Worm (Caenorhabditis elegans) whole organism, L2 larva: ENCODE data around the gene T08G2.2.

Source experiments
- aly-2 ChIP-seq: fragments of 150-350 bp; optimal IDR thresholded peaks from 2 replicates; lab custom pipeline; 2014; ENCODE audit warnings: missing biosample characterization, missing genetic modification characterization
- ama-1 ChIP-seq: fragments of 150-350 bp; optimal IDR thresholded peaks from 2 replicates; lab custom pipeline; 2018; ENCODE audit warnings: inconsistent platforms
- blmp-1 ChIP-seq: sonication (generic microtip); optimal IDR thresholded peaks from 2 replicates; lab custom pipeline; 2017; ENCODE audit warnings: missing genetic modification characterization, mild to moderate bottlenecking, missing compliant biosample characterization, antibody characterized with exemption, moderate library complexity; ENCODE audit not compliant: insufficient read depth
- elt-3 ChIP-seq: sonication (generic microtip); optimal IDR thresholded peaks from 2 replicates; lab custom pipeline; 2017; ENCODE audit warnings: missing biosample characterization, missing genetic modification characterization
- lin-13 ChIP-seq: fragments of 150-350 bp; optimal IDR thresholded peaks from 2 replicates; lab custom pipeline; 2014; ENCODE audit warnings: missing biosample characterization, missing genetic modification reagents, missing genetic modification characterization
- nhr-11 ChIP-seq: fragments of 150-350 bp; optimal IDR thresholded peaks from 2 replicates; lab custom pipeline; 2014; ENCODE audit warnings: missing biosample characterization, missing genetic modification characterization
- nhr-77 ChIP-seq: fragments of 150-350 bp; optimal IDR thresholded peaks from 2 replicates; lab custom pipeline; 2014; ENCODE audit warnings: missing biosample characterization, missing genetic modification characterization
- ztf-11 ChIP-seq: sonication (generic microtip); optimal IDR thresholded peaks from 2 replicates; lab custom pipeline; 2017; ENCODE audit warnings: missing biosample characterization, missing genetic modification characterization

DNA sequence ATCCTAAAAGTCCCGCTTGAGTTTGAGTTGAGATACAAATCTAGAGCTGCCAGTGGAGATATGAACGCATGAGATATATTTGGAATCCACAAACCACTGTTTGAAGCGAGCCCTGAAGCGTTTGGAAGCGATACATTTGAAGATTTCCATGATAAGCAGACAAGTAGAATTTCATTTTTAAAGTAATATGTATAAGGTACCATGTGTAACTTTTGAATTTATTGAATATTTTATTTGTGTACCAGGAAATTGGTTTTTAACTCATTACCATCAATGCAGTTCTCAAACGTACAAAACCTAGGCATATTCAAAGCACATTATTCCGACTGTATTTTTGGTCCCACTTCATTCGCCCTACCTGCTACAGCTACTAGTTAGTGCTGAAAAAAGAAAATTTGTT, 30.9 kb downstream of the T08G2.2 start, which contains the start of gene B0302.2:
- TF ChIP-seq blmp-1 (tag; lab: Kevin White, UChicago), result no peak
- no peak for TF ChIP-seq ztf-11 (tag; lab: Kevin White, UChicago)
- TF ChIP-seq lin-13 (GFP tag; lab: Kevin White, UChicago), result no peak
- no peak for TF ChIP-seq aly-2 (tag; lab: Kevin White, UChicago)
- no peak for TF ChIP-seq ama-1
- TF ChIP-seq elt-3 (tag; lab: Kevin White, UChicago), result no peak
- no peak for TF ChIP-seq nhr-11
- TF ChIP-seq nhr-77, result no peak
